Fruit fly (Drosophila melanogaster): ENCODE results near the gene Rrp40.
A peak's percentile ranks its signal among the peaks of the same experiment; 100 is the strongest.

Rrp40 gene

dm6 chr2L:1737057-1737581 is 8.6 kb downstream of the Rrp40 start (continued):
- TF ChIP-seq CG7786 (GFP tag; optimal IDR thresholded peaks at IDR 0.05) (peak; percentile 93), CG10565 (GFP tag; optimal IDR thresholded peaks at IDR 0.05) (peak; percentile 35), Neu2 (GFP tag; optimal IDR thresholded peaks at IDR 0.05; ENCODE audit: borderline replicate concordance) (peak; percentile 61), H15 (GFP tag; IDR thresholded peaks at IDR 0.05) (peak; percentile 76), Stat92E (GFP tag; optimal IDR thresholded peaks at IDR 0.05) (peak in 1 of 3 experiments; percentile 26), B-H1 (GFP tag; IDR thresholded peaks at IDR 0.05) (peak; percentile 66), Dip3 (GFP tag; optimal IDR thresholded peaks at IDR 0.05) (peak; percentile 90), CG12744 (GFP tag; optimal IDR thresholded peaks at IDR 0.05) (peak; percentile 83), CG10321 (GFP tag; IDR thresholded peaks at IDR 0.05) (no peak), CG2889 (GFP tag; IDR thresholded peaks at IDR 0.05) (peak; percentile 79), CG2712 (tag; optimal IDR thresholded peaks at IDR 0.05) (peak; percentile 92), CG1529 (GFP tag; optimal IDR thresholded peaks at IDR 0.05) (peak; percentile 85), E2f2 (GFP tag; IDR thresholded peaks at IDR 0.05) (peak; percentile 63), H2.0 (GFP tag; IDR thresholded peaks at IDR 0.05) (peak; percentile 85), NC2α (GFP tag; optimal IDR thresholded peaks at IDR 0.05) (peak; percentile 61), CG14710 (tag; optimal IDR thresholded peaks at IDR 0.05) (peak; percentile 77), psq (GFP tag; optimal IDR thresholded peaks at IDR 0.05) (peak; percentile 73), dimm (GFP tag; IDR thresholded peaks at IDR 0.05) (no peak), ci (GFP tag; IDR thresholded peaks at IDR 0.05) (peak; percentile 90), sqz (GFP tag; optimal IDR thresholded peaks at IDR 0.05) (no peak), lbe (GFP tag; optimal IDR thresholded peaks at IDR 0.05) (no peak), CG1024 (GFP tag; IDR thresholded peaks at IDR 0.05) (0 out of 2 replicates have a peak, but pooled peaks have one; percentile 29), CG10543 (GFP tag; optimal IDR thresholded peaks at IDR 0.05) (peak; percentile 27), CG10959 (GFP tag; IDR thresholded peaks at IDR 0.05) (peak; percentile 55), usp (GFP tag; optimal IDR thresholded peaks at IDR 0.05) (no peak), pnt (GFP tag; optimal IDR thresholded peaks at IDR 0.05) (peak; percentile 94), CG7963 (GFP tag; IDR thresholded peaks at IDR 0.05; ENCODE audit: partially characterized antibody) (peak; percentile 9; the same call in 1 of the 3 replicates), CG8388 (GFP tag; optimal IDR thresholded peaks at IDR 0.05) (peak; percentile 85), CG17186 (GFP tag; optimal IDR thresholded peaks at IDR 0.05) (peak; percentile 42), CG43689 (GFP tag; IDR thresholded peaks at IDR 0.05) (0 out of 2 replicates have a peak, but pooled peaks have one; percentile 33), grn (GFP tag; optimal IDR thresholded peaks at IDR 0.05) (peak; percentile 20), CG34224 (GFP tag; IDR thresholded peaks at IDR 0.05; ENCODE audit: partially characterized antibody) (peak; percentile 14; the same call in 1 of the 3 replicates), CG6175 (GFP tag; IDR thresholded peaks at IDR 0.05) (no peak), lilli (GFP tag; optimal IDR thresholded peaks at IDR 0.05) (peak; percentile 92), dpn (GFP tag; optimal IDR thresholded peaks at IDR 0.05) (peak; percentile 91 to 92), emc (GFP tag; optimal IDR thresholded peaks at IDR 0.05) (peak; percentile 27), CG31388 (GFP tag; optimal IDR thresholded peaks at IDR 0.05) (peak; percentile 64), Aef1 (GFP tag; IDR thresholded peaks at IDR 0.05) (peak; percentile 84), CG33213 (GFP tag; optimal IDR thresholded peaks at IDR 0.05) (peak; percentile 66), CG2199 (GFP tag; IDR thresholded peaks at IDR 0.05) (no peak), CG8089 (GFP tag; optimal IDR thresholded peaks at IDR 0.05) (peak; percentile 89), al (GFP tag; IDR thresholded peaks at IDR 0.05) (peak; percentile 76; the same call in 1 of the 2 replicates), CG12659 (GFP tag; optimal IDR thresholded peaks at IDR 0.05) (peak; percentile 84), sim (GFP tag; IDR thresholded peaks at IDR 0.05) (peak; percentile 60), CG17328 (GFP tag; IDR thresholded peaks at IDR 0.05) (peak; percentile 77), Sox100B (GFP tag; optimal IDR thresholded peaks at IDR 0.05) (peak; percentile 87), CG34376 (GFP tag; optimal IDR thresholded peaks at IDR 0.05) (peak; percentile 19), ATbp (GFP tag; optimal IDR thresholded peaks at IDR 0.05) (peak; percentile 92), Taf1 (GFP tag; IDR thresholded peaks at IDR 0.05) (peak; percentile 58; the same call in 1 of the 2 replicates), dmrt99B (tag; optimal IDR thresholded peaks at IDR 0.05) (peak; percentile 94), disco-r (GFP tag; optimal IDR thresholded peaks at IDR 0.05) (peak; percentile 85)

Data from whole organism, embryonic.